Fruit fly (Drosophila melanogaster) whole organism, embryonic: Measurements from ENCODE around the gene RASSF8.

Source experiments
- CG16863 ChIP-seq: fragments of 200-800 bp; sonication (Bioruptor generic); optimal IDR thresholded peaks from 3 replicates; lab custom pipeline; 2016; ENCODE audit warnings: missing biosample characterization, missing genetic modification characterization
- CG3726 ChIP-seq: fragments of 200-800 bp; sonication (Bioruptor generic); IDR thresholded peaks from 3 replicates; pipeline ENCODE4, ENCODE4 v1.3.6; 2022; ENCODE audit warnings: missing biosample characterization, missing genetic modification characterization
- Fer1 ChIP-seq: fragments of 200-800 bp; sonication (Bioruptor generic); optimal IDR thresholded peaks from 2 replicates; lab custom pipeline; 2017; ENCODE audit warnings: missing biosample characterization, mild to moderate bottlenecking, missing genetic modification characterization
- Sin3A ChIP-seq: fragments of >200 bp; optimal IDR thresholded peaks from 2 replicates; lab custom pipeline; 2018
- Trl ChIP-seq, 3 experiments: fragments of >200 bp in 2 of 3; fragments of 200-800 bp in 1 of 3; sonication (Bioruptor generic) in 1 of 3; optimal IDR thresholded peaks; 2 replicates in 1 of 3; 3 replicates in 2 of 3; lab custom pipeline; 2016 to 2017; ENCODE audit warnings: missing biosample characterization in 1 of 3, missing genetic modification characterization in 1 of 3
- Vsx1 ChIP-seq: fragments of 200-800 bp; sonication (Bioruptor generic); optimal IDR thresholded peaks from 2 replicates; lab custom pipeline; 2017; ENCODE audit warnings: missing biosample characterization, mild to moderate bottlenecking, missing genetic modification characterization, missing genetic modification reagents
- mirr ChIP-seq: fragments of 200-800 bp; sonication (Bioruptor generic); optimal IDR thresholded peaks from 3 replicates; lab custom pipeline; 2018; ENCODE audit warnings: missing biosample characterization, mild to moderate bottlenecking, missing genetic modification characterization
- psq ChIP-seq: fragments of 200-800 bp; sonication (Bioruptor generic); optimal IDR thresholded peaks from 2 replicates; lab custom pipeline; 2017; ENCODE audit warnings: missing biosample characterization, missing genetic modification characterization

DNA sequence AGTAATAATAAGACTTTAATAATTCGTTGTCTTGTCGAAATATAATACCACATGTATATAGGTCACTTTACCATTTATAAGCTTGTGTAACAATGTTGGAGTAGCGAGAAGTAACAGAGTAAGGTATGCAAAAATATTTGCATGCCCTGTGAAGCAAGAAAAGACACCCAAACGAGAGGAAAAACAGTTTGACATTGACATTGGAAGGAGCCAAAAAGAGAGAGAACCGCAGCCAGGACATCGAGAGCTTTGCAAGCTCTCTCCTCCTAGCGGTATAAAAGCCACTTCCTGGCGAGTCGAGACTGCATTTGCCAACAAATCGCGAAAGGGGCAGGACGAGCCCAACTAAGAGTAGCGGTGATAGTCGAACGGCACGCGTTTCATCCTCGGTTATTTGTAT is 48.2 kb upstream of the RASSF8 start, which contains the start of gene CG5079:
- TF ChIP-seq Vsx1 (GFP tag; lab: Kevin White, UChicago) (no peak), psq (GFP tag; lab: Kevin White, UChicago) (no peak), mirr (GFP tag; lab: Kevin White, UChicago) (no peak), CG3726 (GFP tag; lab: Robert Waterston, UW) (no peak), Trl (optimal IDR thresholded peaks at IDR 0.05; lab: Kevin White, UChicago) (no peak), Trl (GFP tag; optimal IDR thresholded peaks at IDR 0.05; lab: Kevin White, UChicago) (no peak), CG16863 (no peak), Sin3A (lab: Kevin White, UChicago) (no peak), Fer1 (GFP tag; lab: Kevin White, UChicago) (no peak)
